Comparison of ENCODE assay signal across 1 fruit fly cellular context in genomic region chr3L:21445704-21446103, dm6.
A peak's percentile ranks its signal among the peaks of the same experiment; 100 is the strongest.
TF ChIP-seq lines count a peak whose summit lies in the region.

TSS of gene Syx7 (plus strand) at chr3L:21445834.

TF ChIP-seq in whole organism, embryonic, 481 proteins besides CTCF, POLR2A, EP300 and RAD21 (continued from another document):
- TF ChIP-seq fd96Cb (tag; optimal IDR thresholded peaks at IDR 0.05; lab: Kevin White, UChicago): no peak
- TF ChIP-seq amos (GFP tag; IDR thresholded peaks at IDR 0.05; lab: Robert Waterston, UW; ENCODE audit: partially characterized antibody): peak; percentile 71
- no peak for TF ChIP-seq CG12236 (GFP tag; optimal IDR thresholded peaks at IDR 0.05; lab: Kevin White, UChicago)
- no peak for TF ChIP-seq CG31365 (tag; optimal IDR thresholded peaks at IDR 0.05; lab: Kevin White, UChicago)
- TF ChIP-seq Dbx (GFP tag; IDR thresholded peaks at IDR 0.05; lab: Robert Waterston, UW): 0 out of 3 replicates have a peak, but pooled peaks have one; percentile 28
- TF ChIP-seq dmrt99B (tag; optimal IDR thresholded peaks at IDR 0.05; lab: Kevin White, UChicago): no peak
- TF ChIP-seq pho (GFP tag; optimal IDR thresholded peaks at IDR 0.05; lab: Kevin White, UChicago): peak; percentile 3
- TF ChIP-seq CG8388 (GFP tag; optimal IDR thresholded peaks at IDR 0.05; lab: Kevin White, UChicago): no peak
- peak; percentile 23 for TF ChIP-seq maf-S (GFP tag; optimal IDR thresholded peaks at IDR 0.05; lab: Kevin White, UChicago)
- TF ChIP-seq CG13296 (GFP tag; optimal IDR thresholded peaks at IDR 0.05; lab: Kevin White, UChicago): no peak
- TF ChIP-seq dm (GFP tag; optimal IDR thresholded peaks at IDR 0.05; lab: Kevin White, UChicago): peak; percentile 22
- no peak for TF ChIP-seq ewg (GFP tag; optimal IDR thresholded peaks at IDR 0.05; lab: Kevin White, UChicago)
- no peak for TF ChIP-seq dysf (GFP tag; IDR thresholded peaks at IDR 0.05; lab: Robert Waterston, UW)
- TF ChIP-seq C15 (GFP tag; IDR thresholded peaks at IDR 0.05; lab: Robert Waterston, UW): no peak
- TF ChIP-seq sd (tag; optimal IDR thresholded peaks at IDR 0.05; lab: Kevin White, UChicago): peak; percentile 93
- TF ChIP-seq Opbp (GFP tag; IDR thresholded peaks at IDR 0.05; lab: Robert Waterston, UW; ENCODE audit: partially characterized antibody): peak; percentile 78
- no peak for TF ChIP-seq ssp (GFP tag; IDR thresholded peaks at IDR 0.05; lab: Robert Waterston, UW)
- no peak for TF ChIP-seq CG6254 (GFP tag; optimal IDR thresholded peaks at IDR 0.05; lab: Kevin White, UChicago)
- TF ChIP-seq CG18599 (GFP tag; optimal IDR thresholded peaks at IDR 0.05; lab: Kevin White, UChicago): no peak
- TF ChIP-seq vfl (GFP tag; optimal IDR thresholded peaks at IDR 0.05; lab: Kevin White, UChicago): peak; percentile 36
- no peak for TF ChIP-seq Hr78 (GFP tag; optimal IDR thresholded peaks at IDR 0.05; lab: Kevin White, UChicago)
- TF ChIP-seq Ada2b (GFP tag; IDR thresholded peaks at IDR 0.05; lab: Robert Waterston, UW): no peak
- peak; percentile 64 for TF ChIP-seq CG2120 (GFP tag; optimal IDR thresholded peaks at IDR 0.05; lab: Kevin White, UChicago)
- TF ChIP-seq CG12659 (GFP tag; optimal IDR thresholded peaks at IDR 0.05; lab: Kevin White, UChicago): peak; percentile 62
- no peak for TF ChIP-seq aop (GFP tag; IDR thresholded peaks at IDR 0.05; lab: Robert Waterston, UW)
- TF ChIP-seq CG10959 (GFP tag; IDR thresholded peaks at IDR 0.05; lab: Robert Waterston, UW): no peak
- TF ChIP-seq Gsc (GFP tag; IDR thresholded peaks at IDR 0.05; lab: Robert Waterston, UW): no peak
- TF ChIP-seq CG7963 (GFP tag; IDR thresholded peaks at IDR 0.05; lab: Robert Waterston, UW; ENCODE audit: partially characterized antibody): 0 out of 3 replicates have a peak, but pooled peaks have one; percentile 34
- 0 out of 4 replicates have a peak, but pooled peaks have one; percentile 12 for TF ChIP-seq chinmo (GFP tag; IDR thresholded peaks at IDR 0.05; lab: Robert Waterston, UW; ENCODE audit: partially characterized antibody)
- no peak for TF ChIP-seq Oli (tag; optimal IDR thresholded peaks at IDR 0.05; lab: Kevin White, UChicago)
- no peak for TF ChIP-seq hb (GFP tag; IDR thresholded peaks at IDR 0.05; lab: Robert Waterston, UW; ENCODE audit: partially characterized antibody)
- no peak for TF ChIP-seq CG32532 (GFP tag; IDR thresholded peaks at IDR 0.05; lab: Robert Waterston, UW)
- peak; percentile 59 for TF ChIP-seq mam (GFP tag; optimal IDR thresholded peaks at IDR 0.05; lab: Kevin White, UChicago)
- TF ChIP-seq hkb (optimal IDR thresholded peaks at IDR 0.05; lab: Kevin White, UChicago): no peak
- no peak for TF ChIP-seq hkb (GFP tag; IDR thresholded peaks at IDR 0.05; lab: Robert Waterston, UW)
- TF ChIP-seq CG13424 (tag; optimal IDR thresholded peaks at IDR 0.05; lab: Kevin White, UChicago): no peak
- no peak for TF ChIP-seq TFAM (GFP tag; optimal IDR thresholded peaks at IDR 0.05; lab: Kevin White, UChicago)
- no peak for TF ChIP-seq Sox100B (GFP tag; optimal IDR thresholded peaks at IDR 0.05; lab: Kevin White, UChicago)
- no peak for TF ChIP-seq cas (GFP tag; IDR thresholded peaks at IDR 0.05; lab: Robert Waterston, UW)
- TF ChIP-seq CG7745 (tag; optimal IDR thresholded peaks at IDR 0.05; lab: Kevin White, UChicago): no peak
- peak; percentile 63 for TF ChIP-seq CHES-1-like (GFP tag; optimal IDR thresholded peaks at IDR 0.05; lab: Kevin White, UChicago)
- peak; percentile 92 for TF ChIP-seq nerfin-1 (tag; optimal IDR thresholded peaks at IDR 0.05; lab: Kevin White, UChicago)
- no peak for TF ChIP-seq H15 (GFP tag; IDR thresholded peaks at IDR 0.05; lab: Robert Waterston, UW)
- TF ChIP-seq CG6854 (GFP tag; optimal IDR thresholded peaks at IDR 0.05; lab: Kevin White, UChicago): no peak
- TF ChIP-seq Fer1 (GFP tag; optimal IDR thresholded peaks at IDR 0.05; lab: Kevin White, UChicago): peak; percentile 23
- TF ChIP-seq tap (tag; optimal IDR thresholded peaks at IDR 0.05; lab: Kevin White, UChicago): no peak
- no peak for TF ChIP-seq Dfd (GFP tag; optimal IDR thresholded peaks at IDR 0.05; lab: Kevin White, UChicago)
- TF ChIP-seq pb (GFP tag; optimal IDR thresholded peaks at IDR 0.05; lab: Kevin White, UChicago): no peak
- TF ChIP-seq Hey (tag; optimal IDR thresholded peaks at IDR 0.05; lab: Kevin White, UChicago): no peak
- TF ChIP-seq Mad (GFP tag; optimal IDR thresholded peaks at IDR 0.05; lab: Kevin White, UChicago): peak; percentile 19
- TF ChIP-seq gcm (GFP tag; optimal IDR thresholded peaks at IDR 0.05; lab: Kevin White, UChicago): no peak
- no peak for TF ChIP-seq Six4 (GFP tag; optimal IDR thresholded peaks at IDR 0.05; lab: Kevin White, UChicago)
- TF ChIP-seq Mrtf (GFP tag; IDR thresholded peaks at IDR 0.05; lab: Robert Waterston, UW): no peak
- no peak for TF ChIP-seq CG6175 (GFP tag; IDR thresholded peaks at IDR 0.05; lab: Robert Waterston, UW)
- peak; percentile 96 for TF ChIP-seq pzg (GFP tag; optimal IDR thresholded peaks at IDR 0.05; lab: Kevin White, UChicago)
- no peak for TF ChIP-seq Sox102F (GFP tag; optimal IDR thresholded peaks at IDR 0.05; lab: Kevin White, UChicago)
- TF ChIP-seq her (GFP tag; optimal IDR thresholded peaks at IDR 0.05; lab: Kevin White, UChicago): peak; percentile 60
- peak; percentile 33 for TF ChIP-seq Chrac-16 (GFP tag; optimal IDR thresholded peaks at IDR 0.05; lab: Kevin White, UChicago)
- peak; percentile 59; the same call in 1 of the 2 replicates for TF ChIP-seq CG42726 (GFP tag; IDR thresholded peaks at IDR 0.05; lab: Robert Waterston, UW; ENCODE audit: partially characterized antibody)
- no peak for TF ChIP-seq ap (GFP tag; IDR thresholded peaks at IDR 0.05; lab: Robert Waterston, UW)
- TF ChIP-seq luna (GFP tag; optimal IDR thresholded peaks at IDR 0.05; lab: Kevin White, UChicago): no peak
- TF ChIP-seq CG8359 (GFP tag; optimal IDR thresholded peaks at IDR 0.05; lab: Kevin White, UChicago; ENCODE audit: borderline replicate concordance): no peak
- TF ChIP-seq Hand (GFP tag; optimal IDR thresholded peaks at IDR 0.05; lab: Kevin White, UChicago): no peak
- no peak for TF ChIP-seq CG34376 (GFP tag; optimal IDR thresholded peaks at IDR 0.05; lab: Kevin White, UChicago)
- TF ChIP-seq dpn (GFP tag; optimal IDR thresholded peaks at IDR 0.05; lab: Kevin White, UChicago): peak; percentile 33 to 38
- no peak for TF ChIP-seq gcm2 (GFP tag; optimal IDR thresholded peaks at IDR 0.05; lab: Kevin White, UChicago)
- peak; percentile 48 for TF ChIP-seq NC2β (GFP tag; optimal IDR thresholded peaks at IDR 0.05; lab: Kevin White, UChicago)
- TF ChIP-seq CG9727 (GFP tag; optimal IDR thresholded peaks at IDR 0.05; lab: Kevin White, UChicago): no peak
- TF ChIP-seq MTF-1 (GFP tag; optimal IDR thresholded peaks at IDR 0.05; lab: Kevin White, UChicago; ENCODE audit: borderline replicate concordance): no peak
- TF ChIP-seq E2f2 (GFP tag; IDR thresholded peaks at IDR 0.05; lab: Robert Waterston, UW): peak; percentile 99
- no peak for TF ChIP-seq CG4328 (GFP tag; optimal IDR thresholded peaks at IDR 0.05; lab: Kevin White, UChicago)
- no peak for TF ChIP-seq wdn (GFP tag; IDR thresholded peaks at IDR 0.05; lab: Robert Waterston, UW)
- peak; percentile 44 for TF ChIP-seq Lhr (GFP tag; optimal IDR thresholded peaks at IDR 0.05; lab: Kevin White, UChicago)
- TF ChIP-seq CG14441 (GFP tag; IDR thresholded peaks at IDR 0.05; lab: Robert Waterston, UW): no peak
- no peak for TF ChIP-seq ttk (GFP tag; IDR thresholded peaks at IDR 0.05; lab: Robert Waterston, UW)
- TF ChIP-seq CG43689 (GFP tag; IDR thresholded peaks at IDR 0.05; lab: Robert Waterston, UW): no peak
- TF ChIP-seq z (GFP tag; IDR thresholded peaks at IDR 0.05; lab: Robert Waterston, UW): no peak
- no peak for TF ChIP-seq CG3065 (GFP tag; optimal IDR thresholded peaks at IDR 0.05; lab: Kevin White, UChicago)
- TF ChIP-seq Antp (GFP tag; optimal IDR thresholded peaks at IDR 0.05; lab: Kevin White, UChicago): peak; percentile 16
- TF ChIP-seq gem (tag; optimal IDR thresholded peaks at IDR 0.05; lab: Kevin White, UChicago): no peak
- no peak for TF ChIP-seq CG10565 (GFP tag; optimal IDR thresholded peaks at IDR 0.05; lab: Kevin White, UChicago)
- peak; percentile 5 for TF ChIP-seq gsb-n (tag; optimal IDR thresholded peaks at IDR 0.05; lab: Kevin White, UChicago)
- no peak for TF ChIP-seq D19B (GFP tag; optimal IDR thresholded peaks at IDR 0.05; lab: Kevin White, UChicago)
- no peak for TF ChIP-seq GATAe (GFP tag; conservative IDR thresholded peaks at IDR 0.05; lab: Robert Waterston, UW)
- no peak for TF ChIP-seq ham (GFP tag; IDR thresholded peaks at IDR 0.05; lab: Robert Waterston, UW)
- no peak for TF ChIP-seq Bteb2 (GFP tag; optimal IDR thresholded peaks at IDR 0.05; lab: Kevin White, UChicago)
- no peak for TF ChIP-seq pnt (GFP tag; optimal IDR thresholded peaks at IDR 0.05; lab: Kevin White, UChicago)
- TF ChIP-seq phol (tag; optimal IDR thresholded peaks at IDR 0.05; lab: Kevin White, UChicago): peak; percentile 35
- TF ChIP-seq eyg (GFP tag; optimal IDR thresholded peaks at IDR 0.05; lab: Kevin White, UChicago): no peak
- TF ChIP-seq crc (GFP tag; optimal IDR thresholded peaks at IDR 0.05; lab: Kevin White, UChicago): no peak
- no peak for TF ChIP-seq lmd (GFP tag; IDR thresholded peaks at IDR 0.05; lab: Robert Waterston, UW)
- no peak for TF ChIP-seq lola (GFP tag; optimal IDR thresholded peaks at IDR 0.05; lab: Kevin White, UChicago)
- no peak for TF ChIP-seq pfk (GFP tag; optimal IDR thresholded peaks at IDR 0.05; lab: Kevin White, UChicago)
- TF ChIP-seq Deaf1 (tag; optimal IDR thresholded peaks at IDR 0.05; lab: Kevin White, UChicago): no peak
- no peak for TF ChIP-seq CG7357 (GFP tag; IDR thresholded peaks at IDR 0.05; lab: Robert Waterston, UW)
- TF ChIP-seq otp (GFP tag; IDR thresholded peaks at IDR 0.05; lab: Robert Waterston, UW): no peak
- peak; percentile 96 for TF ChIP-seq CG4617 (GFP tag; optimal IDR thresholded peaks at IDR 0.05; lab: Kevin White, UChicago; ENCODE audit: borderline replicate concordance)
- TF ChIP-seq CG3726 (GFP tag; IDR thresholded peaks at IDR 0.05; lab: Robert Waterston, UW): no peak
- TF ChIP-seq pan (optimal IDR thresholded peaks at IDR 0.05; lab: Kevin White, UChicago): no peak
- peak in 1 of 2 experiments; percentile 16 for TF ChIP-seq pan (GFP tag; optimal IDR thresholded peaks at IDR 0.05 in 1 of 2, IDR thresholded peaks at IDR 0.05 in 1 of 2)
- no peak for TF ChIP-seq slp2 (GFP tag; optimal IDR thresholded peaks at IDR 0.05; lab: Kevin White, UChicago)
- no peak for TF ChIP-seq ro (GFP tag; IDR thresholded peaks at IDR 0.05; lab: Robert Waterston, UW)
- TF ChIP-seq Trl (optimal IDR thresholded peaks at IDR 0.05; lab: Kevin White, UChicago): no peak
- TF ChIP-seq Trl (GFP tag; optimal IDR thresholded peaks at IDR 0.05; lab: Kevin White, UChicago): no peak
- TF ChIP-seq gro (GFP tag; optimal IDR thresholded peaks at IDR 0.05; lab: Kevin White, UChicago): peak; percentile 62
- TF ChIP-seq gce (GFP tag; IDR thresholded peaks at IDR 0.05; lab: Robert Waterston, UW): no peak
- no peak for TF ChIP-seq CG11247 (GFP tag; IDR thresholded peaks at IDR 0.05; lab: Robert Waterston, UW)
- TF ChIP-seq gfzf (GFP tag; optimal IDR thresholded peaks at IDR 0.05; lab: Kevin White, UChicago): peak; percentile 94
- TF ChIP-seq CG9932 (GFP tag; IDR thresholded peaks at IDR 0.05; lab: Robert Waterston, UW): peak; percentile 39; the same call in 1 of the 2 replicates
- no peak for TF ChIP-seq sr (GFP tag; IDR thresholded peaks at IDR 0.05; lab: Robert Waterston, UW)
- TF ChIP-seq Mes4 (GFP tag; optimal IDR thresholded peaks at IDR 0.05; lab: Kevin White, UChicago): no peak
- TF ChIP-seq Tbp (GFP tag; optimal IDR thresholded peaks at IDR 0.05; lab: Kevin White, UChicago): no peak
- no peak for TF ChIP-seq CG14667 (GFP tag; IDR thresholded peaks at IDR 0.05; lab: Robert Waterston, UW)
- TF ChIP-seq odd (GFP tag; optimal IDR thresholded peaks at IDR 0.05; lab: Kevin White, UChicago): no peak
- TF ChIP-seq Blimp-1 (GFP tag; optimal IDR thresholded peaks at IDR 0.05; lab: Kevin White, UChicago): no peak
- peak; percentile 70 for TF ChIP-seq CG13287 (GFP tag; IDR thresholded peaks at IDR 0.05; lab: Robert Waterston, UW; ENCODE audit: partially characterized antibody)
